Fruit fly (Drosophila melanogaster) whole organism: ENCODE measurements around the gene Oli.

ENCODE experiments used
- CG8478 ChIP-seq: fragments of >200 bp; optimal IDR thresholded peaks from 2 replicates; lab custom pipeline; 2018; ENCODE audit warnings: inconsistent platforms
- Dll ChIP-seq: fragments of >200 bp; optimal IDR thresholded peaks from 2 replicates; lab custom pipeline; 2017
- EcR ChIP-seq, 2 experiments: fragments of >200 bp; optimal IDR thresholded peaks; 2 replicates each; lab custom pipeline; 2017; ENCODE audit warnings: missing biosample characterization in 2 of 2, missing genetic modification characterization in 2 of 2, missing genetic modification reagents in 2 of 2
- pan ChIP-seq: fragments of >200 bp; optimal IDR thresholded peaks from 2 replicates; lab custom pipeline; 2017
- psq ChIP-seq: fragments of >200 bp; optimal IDR thresholded peaks from 2 replicates; lab custom pipeline; 2017
- usp ChIP-seq: fragments of >200 bp; optimal IDR thresholded peaks from 2 replicates; lab custom pipeline; 2017; ENCODE audit warnings: missing biosample characterization, missing genetic modification characterization, mixed read lengths

Gene Oli

dm6 chr2L:17574337-17574912 lies 14.6 kb upstream of the Oli start:
- no peak for TF ChIP-seq psq
- TF ChIP-seq Dll (lab: Kevin White, UChicago), result no peak
- no peak for TF ChIP-seq EcR (GFP tag; optimal IDR thresholded peaks at IDR 0.05; lab: Kevin White, UChicago)
- no peak for TF ChIP-seq CG8478 (lab: Kevin White, UChicago)

- TF ChIP-seq pan (lab: Kevin White, UChicago), result no peak
- no peak for TF ChIP-seq usp (GFP tag; lab: Kevin White, UChicago)
- TF ChIP-seq Dll (lab: Kevin White, UChicago), result no peak
- TF ChIP-seq psq, result no peak
- no peak for TF ChIP-seq EcR (GFP tag; optimal IDR thresholded peaks at IDR 0.05; lab: Kevin White, UChicago)
- TF ChIP-seq CG8478 (lab: Kevin White, UChicago), result no peak
These were observed 6.0 kb upstream of the Oli start for dm6 chr2L:17582994-17583393.

- TF ChIP-seq pan (lab: Kevin White, UChicago) (no peak), psq (no peak), Dll (lab: Kevin White, UChicago) (no peak), usp (GFP tag; lab: Kevin White, UChicago) (no peak), CG8478 (lab: Kevin White, UChicago) (no peak), EcR (GFP tag; optimal IDR thresholded peaks at IDR 0.05; lab: Kevin White, UChicago) (no peak)
These were observed 4.0 kb upstream of the Oli start for dm6 chr2L:17585000-17585399.

dm6 chr2L:17586750-17587149 lies 2.2 kb upstream of the Oli start:
- no peak for TF ChIP-seq CG8478 (lab: Kevin White, UChicago)
- no peak for TF ChIP-seq usp (GFP tag; lab: Kevin White, UChicago)
- no peak for TF ChIP-seq EcR (GFP tag; optimal IDR thresholded peaks at IDR 0.05; lab: Kevin White, UChicago)

dm6 chr2L:17588173-17589082 lies 556 bp upstream of the Oli start:
- TF ChIP-seq usp (GFP tag; lab: Kevin White, UChicago) (no peak), pan (lab: Kevin White, UChicago) (no peak), EcR (GFP tag; optimal IDR thresholded peaks at IDR 0.05; lab: Kevin White, UChicago) (no peak), Dll (lab: Kevin White, UChicago) (no peak), CG8478 (lab: Kevin White, UChicago) (no peak), psq (no peak)

- no peak for TF ChIP-seq pan (lab: Kevin White, UChicago)
- no peak for TF ChIP-seq usp (GFP tag; lab: Kevin White, UChicago)
- TF ChIP-seq CG8478 (lab: Kevin White, UChicago), result no peak
- no peak for TF ChIP-seq psq
- TF ChIP-seq Dll (lab: Kevin White, UChicago), result no peak
- no peak for TF ChIP-seq EcR (GFP tag; optimal IDR thresholded peaks at IDR 0.05; lab: Kevin White, UChicago)
These were observed 869 bp downstream of the Oli start for dm6 chr2L:17589853-17590252.

dm6 chr2L:17591960-17592359 lies 3.0 kb downstream of the Oli start, which contains the start of the genes Sytalpha and CG6870:
Gene Sytalpha (plus strand): TSS chr2L:17592260.
Gene CG6870 (minus strand): TSS chr2L:17592299.
- TF ChIP-seq usp (GFP tag; lab: Kevin White, UChicago) (no peak), CG8478 (lab: Kevin White, UChicago) (no peak), psq (no peak), pan (lab: Kevin White, UChicago) (no peak), Dll (lab: Kevin White, UChicago) (no peak), EcR (GFP tag; optimal IDR thresholded peaks at IDR 0.05; lab: Kevin White, UChicago) (no peak)

dm6 chr2L:17594087-17594486 lies 5.1 kb downstream of the Oli start:
- TF ChIP-seq pan (lab: Kevin White, UChicago) (no peak), EcR (GFP tag; optimal IDR thresholded peaks at IDR 0.05; lab: Kevin White, UChicago) (no peak), CG8478 (lab: Kevin White, UChicago) (no peak), psq (no peak)

dm6 chr2L:17603152-17603551 lies 14.2 kb downstream of the Oli start:
- no peak for TF ChIP-seq psq
- no peak for TF ChIP-seq pan (lab: Kevin White, UChicago)
- no peak for TF ChIP-seq EcR (GFP tag; optimal IDR thresholded peaks at IDR 0.05; lab: Kevin White, UChicago)
- TF ChIP-seq usp (GFP tag; lab: Kevin White, UChicago), result no peak
- no peak for TF ChIP-seq Dll (lab: Kevin White, UChicago)
- TF ChIP-seq CG8478 (lab: Kevin White, UChicago), result no peak

- no peak for TF ChIP-seq psq
- TF ChIP-seq usp (GFP tag; lab: Kevin White, UChicago), result no peak
- no peak for TF ChIP-seq pan (lab: Kevin White, UChicago)
- TF ChIP-seq EcR (GFP tag; optimal IDR thresholded peaks at IDR 0.05; lab: Kevin White, UChicago), result no peak
These were observed 26.5 kb downstream of the Oli start for dm6 chr2L:17615471-17615870.

dm6 chr2L:17621194-17621593 lies 32.2 kb downstream of the Oli start:
- TF ChIP-seq psq, result no peak
- TF ChIP-seq CG8478 (lab: Kevin White, UChicago), result no peak
- no peak for TF ChIP-seq EcR (GFP tag; optimal IDR thresholded peaks at IDR 0.05; lab: Kevin White, UChicago)
- TF ChIP-seq pan (lab: Kevin White, UChicago), result no peak
- TF ChIP-seq Dll (lab: Kevin White, UChicago), result no peak
- no peak for TF ChIP-seq usp (GFP tag; lab: Kevin White, UChicago)

- TF ChIP-seq Dll (lab: Kevin White, UChicago), result no peak
- no peak for TF ChIP-seq pan (lab: Kevin White, UChicago)
These were observed 37.0 kb downstream of the Oli start, which contains the start of gene CG15147 for dm6 chr2L:17625992-17626391. Gene CG15147 (minus strand): TSS chr2L:17626381.
